Fruit fly (Drosophila melanogaster): ENCODE results near the gene twit.

Gene twit

dm6 chr2L:20803733-20804164, 48.6 kb upstream of the twit start (continued):
- TF ChIP-seq org-1 (GFP tag; optimal IDR thresholded peaks at IDR 0.05) (no peak), Eip74EF (GFP tag; optimal IDR thresholded peaks at IDR 0.05) (no peak), CG7271 (tag; optimal IDR thresholded peaks at IDR 0.05) (no peak), CG17385 (GFP tag; optimal IDR thresholded peaks at IDR 0.05) (no peak), BtbVII (GFP tag; optimal IDR thresholded peaks at IDR 0.05) (no peak), nerfin-2 (GFP tag; IDR thresholded peaks at IDR 0.05; ENCODE audit: partially characterized antibody) (no peak), pros (GFP tag; optimal IDR thresholded peaks at IDR 0.05) (peak; percentile 83), CG10267 (tag; optimal IDR thresholded peaks at IDR 0.05) (no peak), CG7745 (tag; optimal IDR thresholded peaks at IDR 0.05) (no peak), CG32767 (GFP tag; IDR thresholded peaks at IDR 0.05) (0 out of 2 replicates have a peak, but pooled peaks have one; percentile 5), CG2116 (GFP tag; optimal IDR thresholded peaks at IDR 0.05) (no peak), Gsc (GFP tag; IDR thresholded peaks at IDR 0.05) (no peak), CG7928 (GFP tag; optimal IDR thresholded peaks at IDR 0.05) (no peak), croc (GFP tag; conservative IDR thresholded peaks at IDR 0.05) (no peak), ash1 (GFP tag; optimal IDR thresholded peaks at IDR 0.05) (no peak), hkb (optimal IDR thresholded peaks at IDR 0.05) (no peak), hkb (GFP tag; IDR thresholded peaks at IDR 0.05) (no peak), Taf1 (GFP tag; IDR thresholded peaks at IDR 0.05) (no peak), hb (GFP tag; IDR thresholded peaks at IDR 0.05; ENCODE audit: partially characterized antibody) (no peak), chm (GFP tag; IDR thresholded peaks at IDR 0.05) (no peak), her (GFP tag; optimal IDR thresholded peaks at IDR 0.05) (no peak), cwo (GFP tag; optimal IDR thresholded peaks at IDR 0.05) (no peak), lab (GFP tag; optimal IDR thresholded peaks at IDR 0.05) (peak; percentile 7), rib (GFP tag; IDR thresholded peaks at IDR 0.05) (no peak), Oli (tag; optimal IDR thresholded peaks at IDR 0.05) (no peak), Sin3A (optimal IDR thresholded peaks at IDR 0.05) (no peak), CG6791 (GFP tag; IDR thresholded peaks at IDR 0.05; ENCODE audit: partially characterized antibody) (no peak), chif (GFP tag; optimal IDR thresholded peaks at IDR 0.05) (no peak), Fer3 (tag; optimal IDR thresholded peaks at IDR 0.05) (no peak), CG4360 (GFP tag; IDR thresholded peaks at IDR 0.05) (peak; percentile 63), PHDP (tag; optimal IDR thresholded peaks at IDR 0.05) (no peak), CG17829 (tag; optimal IDR thresholded peaks at IDR 0.05) (no peak), CG18599 (GFP tag; optimal IDR thresholded peaks at IDR 0.05) (peak; percentile 25), HLHmδ (GFP tag; optimal IDR thresholded peaks at IDR 0.05) (no peak), CG11247 (GFP tag; IDR thresholded peaks at IDR 0.05) (no peak), Sry-β (GFP tag; optimal IDR thresholded peaks at IDR 0.05) (no peak), Dfd (GFP tag; optimal IDR thresholded peaks at IDR 0.05) (no peak), H15 (GFP tag; IDR thresholded peaks at IDR 0.05) (no peak), esg (GFP tag; conservative IDR thresholded peaks at IDR 0.05) (no peak), bab2 (GFP tag; optimal IDR thresholded peaks at IDR 0.05) (no peak), CG2129 (GFP tag; IDR thresholded peaks at IDR 0.05; ENCODE audit: partially characterized antibody) (no peak), tio (GFP tag; optimal IDR thresholded peaks at IDR 0.05) (no peak), HLH3B (GFP tag; IDR thresholded peaks at IDR 0.05) (no peak), CG42726 (GFP tag; IDR thresholded peaks at IDR 0.05; ENCODE audit: partially characterized antibody) (0 out of 2 replicates have a peak, but pooled peaks have one; percentile 44), CG32532 (GFP tag; IDR thresholded peaks at IDR 0.05) (peak; percentile 43), CG7372 (GFP tag; IDR thresholded peaks at IDR 0.05) (no peak), CG4730 (GFP tag; IDR thresholded peaks at IDR 0.05) (no peak), inv (GFP tag; IDR thresholded peaks at IDR 0.05; ENCODE audit: partially characterized antibody) (no peak), sisA (GFP tag; IDR thresholded peaks at IDR 0.05) (no peak), toy (GFP tag; IDR thresholded peaks at IDR 0.05) (0 out of 2 replicates have a peak, but pooled peaks have one; percentile 47), CG34422 (GFP tag; IDR thresholded peaks at IDR 0.05) (no peak)

Data from whole organism, embryonic.